Worm (Caenorhabditis elegans) whole organism, L1 larva: ENCODE results near the gene M176.11.
A peak's percentile ranks its signal among the peaks of the same experiment; 100 is the strongest.

Experiments used
- C16A3.4 ChIP-seq: fragments of 150-350 bp; optimal IDR thresholded peaks from 2 replicates; lab custom pipeline; 2014; ENCODE audit warnings: missing biosample characterization, missing genetic modification characterization
- C34B4.2 ChIP-seq: sonication (generic microtip); optimal IDR thresholded peaks from 2 replicates; lab custom pipeline; 2017; ENCODE audit warnings: mild to moderate bottlenecking, missing genetic modification characterization, missing compliant biosample characterization
- aha-1 ChIP-seq: fragments of 150-350 bp; optimal IDR thresholded peaks from 2 replicates; lab custom pipeline; 2014; ENCODE audit warnings: missing biosample characterization, missing genetic modification characterization
- aly-2 ChIP-seq: fragments of 150-350 bp; optimal IDR thresholded peaks from 2 replicates; lab custom pipeline; 2014; ENCODE audit warnings: missing biosample characterization, missing genetic modification characterization
- ceh-82 ChIP-seq, 3 experiments: fragments of 150-350 bp in 1 of 3; sonication (generic microtip) in 2 of 3; optimal IDR thresholded peaks; 2 replicates each; lab custom pipeline; 2014 to 2017; ENCODE audit warnings: missing biosample characterization in 3 of 3, missing genetic modification characterization in 3 of 3
- ceh-90 ChIP-seq: sonication (generic microtip); optimal IDR thresholded peaks from 2 replicates; lab custom pipeline; 2016; ENCODE audit warnings: missing genetic modification characterization, missing compliant biosample characterization
- efl-1 ChIP-seq, 4 experiments: fragments of 150-350 bp; optimal IDR thresholded peaks in 3 of 4; peaks in 1 of 4; 1 replicate in 1 of 4; 2 replicates in 3 of 4; lab custom pipeline; 2014; ENCODE audit warnings: missing biosample characterization in 2 of 4, missing genetic modification characterization in 2 of 4, missing genetic modification reagents in 2 of 4
- egl-13 ChIP-seq: sonication (generic microtip); optimal IDR thresholded peaks from 2 replicates; lab custom pipeline; 2016; ENCODE audit warnings: missing genotype, missing genetic modification reagents, missing genetic modification characterization, missing compliant biosample characterization
- elt-2 ChIP-seq: sonication (generic microtip); optimal IDR thresholded peaks from 2 replicates; lab custom pipeline; 2016; ENCODE audit warnings: missing genetic modification characterization, mild to moderate bottlenecking, inconsistent platforms, missing compliant biosample characterization, missing genetic modification reagents
- ets-5 ChIP-seq: fragments of 200-800 bp; sonication (Bioruptor generic); IDR thresholded peaks from 2 replicates; pipeline ENCODE4 v1.3.6; 2022; ENCODE audit warnings: missing genetic modification characterization, missing compliant biosample characterization
- fkh-10 ChIP-seq: sonication (generic microtip); optimal IDR thresholded peaks from 2 replicates; lab custom pipeline; 2017; ENCODE audit warnings: missing biosample characterization, missing genetic modification reagents, missing genetic modification characterization
- fos-1 ChIP-seq: fragments of 150-350 bp; optimal IDR thresholded peaks from 2 replicates; lab custom pipeline; 2014; ENCODE audit warnings: missing biosample characterization, missing genetic modification characterization
- hlh-17 ChIP-seq: fragments of 200-800 bp; sonication (Bioruptor generic); optimal IDR thresholded peaks from 2 replicates; lab custom pipeline; 2018; ENCODE audit warnings: missing genetic modification characterization, mild to moderate bottlenecking, missing compliant biosample characterization, moderate library complexity, borderline replicate concordance
- isw-1 ChIP-seq: fragments of 200-800 bp; sonication (Bioruptor generic); IDR thresholded peaks from 2 replicates; pipeline ENCODE4 v1.3.6; 2022; ENCODE audit warnings: missing genetic modification characterization, missing compliant biosample characterization
- lin-14 ChIP-seq: fragments of 200-800 bp; sonication (Bioruptor generic); optimal IDR thresholded peaks from 2 replicates; lab custom pipeline; 2018; ENCODE audit warnings: mild to moderate bottlenecking, missing genetic modification characterization, moderate library complexity, missing compliant biosample characterization
- lir-3 ChIP-seq: sonication (generic microtip); optimal IDR thresholded peaks from 2 replicates; lab custom pipeline; 2016; ENCODE audit warnings: mild to moderate bottlenecking, missing genetic modification characterization, moderate library complexity, missing compliant biosample characterization; ENCODE audit not compliant: poor library complexity
- mab-9 ChIP-seq: fragments of 200-800 bp; sonication (Bioruptor generic); IDR thresholded peaks from 2 replicates; pipeline ENCODE4 v1.3.6; 2022; ENCODE audit warnings: missing genetic modification reagents, missing genetic modification characterization, missing compliant biosample characterization
- nhr-11 ChIP-seq: fragments of 150-350 bp; optimal IDR thresholded peaks from 2 replicates; lab custom pipeline; 2014; ENCODE audit warnings: missing biosample characterization, missing genetic modification characterization
- nhr-28 ChIP-seq: fragments of 150-350 bp; optimal IDR thresholded peaks from 2 replicates; lab custom pipeline; 2014; ENCODE audit warnings: missing biosample characterization, missing genetic modification characterization
- nhr-47 ChIP-seq: sonication (generic microtip); optimal IDR thresholded peaks from 2 replicates; lab custom pipeline; 2016; ENCODE audit warnings: mild to moderate bottlenecking, missing genetic modification characterization, moderate library complexity, missing compliant biosample characterization
- nhr-71 ChIP-seq: sonication (generic microtip); optimal IDR thresholded peaks from 2 replicates; lab custom pipeline; 2016; ENCODE audit warnings: mild to moderate bottlenecking, missing genetic modification characterization, moderate library complexity, missing compliant biosample characterization
- nhr-77 ChIP-seq: fragments of 150-350 bp; optimal IDR thresholded peaks from 2 replicates; lab custom pipeline; 2014; ENCODE audit warnings: missing biosample characterization, missing genetic modification characterization
- nhr-84 ChIP-seq: sonication (generic microtip); optimal IDR thresholded peaks from 2 replicates; lab custom pipeline; 2017; ENCODE audit warnings: missing biosample characterization, missing genetic modification characterization
- pax-3 ChIP-seq: fragments of 200-800 bp; sonication (Bioruptor generic); optimal IDR thresholded peaks from 2 replicates; lab custom pipeline; 2018; ENCODE audit warnings: mild to moderate bottlenecking, missing genetic modification characterization, moderate library complexity, missing compliant biosample characterization
- pqm-1 ChIP-seq: sonication (generic microtip); optimal IDR thresholded peaks from 3 replicates; lab custom pipeline; 2017; ENCODE audit warnings: missing biosample characterization, missing genetic modification characterization
- rnt-1 ChIP-seq: sonication (generic microtip); optimal IDR thresholded peaks from 2 replicates; lab custom pipeline; 2016; ENCODE audit warnings: mild to moderate bottlenecking, missing genetic modification characterization, moderate library complexity, missing compliant biosample characterization
- skn-1 ChIP-seq: fragments of 150-350 bp; optimal IDR thresholded peaks from 2 replicates; lab custom pipeline; 2014; ENCODE audit warnings: missing biosample characterization, missing genetic modification characterization
- snpc-4 ChIP-seq: fragments of 150-350 bp; optimal IDR thresholded peaks from 2 replicates; lab custom pipeline; 2014; ENCODE audit warnings: missing biosample characterization, missing genetic modification characterization
- snu-23 ChIP-seq: sonication (generic microtip); optimal IDR thresholded peaks from 2 replicates; lab custom pipeline; 2016; ENCODE audit warnings: missing genetic modification characterization, missing compliant biosample characterization
- sox-4 ChIP-seq: sonication (generic microtip); optimal IDR thresholded peaks from 2 replicates; lab custom pipeline; 2016; ENCODE audit warnings: missing genetic modification characterization, missing compliant biosample characterization
- unc-98 ChIP-seq: fragments of 200-800 bp; sonication (Bioruptor generic); IDR thresholded peaks from 2 replicates; pipeline ENCODE4 v1.3.6; 2022; ENCODE audit warnings: missing genetic modification characterization, missing compliant biosample characterization
- zip-4 ChIP-seq: fragments of 200-800 bp; sonication (Bioruptor generic); optimal IDR thresholded peaks from 2 replicates; lab custom pipeline; 2018; ENCODE audit warnings: mild to moderate bottlenecking, missing genetic modification characterization, moderate library complexity, missing compliant biosample characterization

M176.11 gene

ce11 chrII:9399746-9400145, 22.3 kb upstream of the M176.11 start, which contains the start of gene Y51B9A.7:
Y51B9A.7 (plus strand) TSS chrII:9400046.
- no peak for TF ChIP-seq nhr-77 (tag; lab: Kevin White, UChicago)

DNA sequence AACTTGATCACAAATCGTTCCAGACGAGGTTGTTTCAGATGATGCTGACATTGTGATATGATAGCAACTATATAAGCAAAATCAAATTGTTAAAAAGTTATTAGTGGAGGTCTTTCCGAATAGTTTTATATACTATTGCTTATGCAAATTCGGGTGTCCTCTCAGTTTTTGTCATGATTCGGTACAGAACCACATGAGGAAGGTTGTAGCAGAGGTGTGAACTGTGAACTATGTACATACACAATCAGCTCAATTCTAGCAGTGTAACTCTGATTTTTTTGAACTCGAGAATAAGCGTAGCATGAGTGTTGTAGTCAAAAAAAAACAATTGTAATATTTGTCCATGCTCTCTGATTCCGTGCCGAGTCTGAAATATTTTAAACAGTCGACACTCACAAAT, 19.0 kb upstream of the M176.11 start, which contains the start of gene Y51B9A.6:
TSS of gene Y51B9A.6 (minus strand) at position 101 of the 400 bp plus-strand sequence.
- TF ChIP-seq efl-1 (optimal IDR thresholded peaks at IDR 0.05; lab: Kevin White, UChicago) (no peak), efl-1 (GFP tag; optimal IDR thresholded peaks at IDR 0.05 in 1 of 2; lab: Kevin White, UChicago) (peak in 1 of 2 experiments; percentile 58), hlh-17 (GFP tag; lab: Kevin White, UChicago) (no peak)

DNA sequence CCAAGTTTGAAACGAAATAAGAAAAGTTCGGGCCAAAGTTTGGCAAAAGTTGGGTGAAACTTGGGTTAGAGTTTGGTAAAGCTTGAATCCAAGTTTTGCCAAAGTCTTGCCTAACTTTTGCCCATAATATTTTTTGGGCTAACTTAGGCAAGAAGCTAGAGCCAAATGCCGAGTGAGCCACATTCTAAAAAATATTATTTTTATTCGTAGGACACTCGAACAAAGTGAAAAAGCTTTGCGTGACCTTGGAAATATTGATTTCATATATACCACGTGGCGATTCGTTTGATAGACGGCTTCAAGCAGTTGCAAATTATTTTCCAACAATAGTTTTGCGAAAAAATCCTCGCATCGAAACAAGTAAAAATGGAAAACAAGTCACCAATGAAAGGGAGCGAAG, 18.2 kb upstream of the M176.11 start, which contains the start of gene Y51B9A.5:
TSS of gene Y51B9A.5 (plus strand) at position 301 of the 400 bp plus-strand sequence.
- no peak for TF ChIP-seq mab-9
- no peak for TF ChIP-seq isw-1
- no peak for TF ChIP-seq fkh-10 (GFP tag; lab: Kevin White, UChicago)
- TF ChIP-seq nhr-28 (tag; lab: Kevin White, UChicago): no peak
- TF ChIP-seq rnt-1 (tag; lab: Kevin White, UChicago): no peak
- no peak for TF ChIP-seq pax-3 (tag; lab: Kevin White, UChicago)
- no peak for TF ChIP-seq ceh-90 (tag; lab: Kevin White, UChicago)
- no peak for TF ChIP-seq snu-23
- no peak for TF ChIP-seq lin-14 (GFP tag; lab: Kevin White, UChicago)
- TF ChIP-seq hlh-17 (GFP tag; lab: Kevin White, UChicago): no peak
- no peak for TF ChIP-seq elt-2
- no peak for TF ChIP-seq lir-3
- no peak for TF ChIP-seq fos-1 (tag; lab: Kevin White, UChicago)
- TF ChIP-seq pqm-1 (tag; lab: Kevin White, UChicago): no peak
- TF ChIP-seq, all 84 proteins: peak for 0

DNA sequence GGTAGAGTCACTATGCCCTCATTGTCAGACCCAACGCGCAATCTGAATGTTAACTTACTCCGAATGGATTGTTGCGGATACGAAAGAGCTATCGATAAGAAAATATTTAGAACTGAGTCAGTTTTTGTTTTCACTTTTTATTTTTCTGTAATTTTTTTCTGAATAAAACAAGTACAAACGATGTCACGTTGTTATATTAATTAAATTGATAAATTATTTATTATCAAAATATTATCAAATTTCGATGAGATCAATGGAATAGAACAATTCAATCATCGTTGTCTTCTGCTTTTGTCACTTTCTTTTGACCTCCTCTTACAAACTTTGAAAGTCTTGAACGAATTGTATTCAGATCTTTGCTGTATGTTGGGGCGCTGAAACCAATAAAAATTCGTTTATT, 15.0 kb upstream of the M176.11 start, which contains the start of gene mpz-6:
TSS of gene mpz-6 (minus strand) at position 101 of the 400 bp plus-strand sequence.
- no peak for TF ChIP-seq egl-13
- TF ChIP-seq unc-98 (GFP tag; lab: Robert Waterston, UW): no peak
- no peak for TF ChIP-seq nhr-84 (tag; lab: Kevin White, UChicago)
- TF ChIP-seq nhr-47 (tag; lab: Kevin White, UChicago): no peak
- no peak for TF ChIP-seq sox-4 (tag; lab: Kevin White, UChicago)
- TF ChIP-seq ets-5 (GFP tag; lab: Robert Waterston, UW): no peak
- TF ChIP-seq fos-1 (tag; lab: Kevin White, UChicago): no peak
- TF ChIP-seq snpc-4 (tag; lab: Kevin White, UChicago): no peak
- TF ChIP-seq snu-23: no peak
- no peak for TF ChIP-seq ceh-82 (tag; optimal IDR thresholded peaks at IDR 0.05; lab: Kevin White, UChicago)
- no peak for TF ChIP-seq aly-2
- TF ChIP-seq skn-1 (tag; lab: Kevin White, UChicago): no peak
- no peak for TF ChIP-seq lir-3
- no peak for TF ChIP-seq aha-1 (tag; lab: Kevin White, UChicago)
- no peak for TF ChIP-seq C16A3.4 (tag; lab: Kevin White, UChicago)
- TF ChIP-seq C34B4.2: no peak
- TF ChIP-seq, all 84 proteins: peak for 0

ce11 chrII:9407469-9407868, 14.6 kb upstream of the M176.11 start, which contains the start of gene arrd-2:
arrd-2 (plus strand) TSS chrII:9407769.
- TF ChIP-seq snpc-4 (tag; lab: Kevin White, UChicago): no peak
- no peak for TF ChIP-seq nhr-71 (tag; lab: Kevin White, UChicago)
- TF ChIP-seq nhr-11 (tag; lab: Kevin White, UChicago): no peak
- TF ChIP-seq nhr-77 (tag; lab: Kevin White, UChicago): no peak
- TF ChIP-seq zip-4: no peak
